Worm (Caenorhabditis elegans): ENCODE data around the gene srh-72.

DNA sequence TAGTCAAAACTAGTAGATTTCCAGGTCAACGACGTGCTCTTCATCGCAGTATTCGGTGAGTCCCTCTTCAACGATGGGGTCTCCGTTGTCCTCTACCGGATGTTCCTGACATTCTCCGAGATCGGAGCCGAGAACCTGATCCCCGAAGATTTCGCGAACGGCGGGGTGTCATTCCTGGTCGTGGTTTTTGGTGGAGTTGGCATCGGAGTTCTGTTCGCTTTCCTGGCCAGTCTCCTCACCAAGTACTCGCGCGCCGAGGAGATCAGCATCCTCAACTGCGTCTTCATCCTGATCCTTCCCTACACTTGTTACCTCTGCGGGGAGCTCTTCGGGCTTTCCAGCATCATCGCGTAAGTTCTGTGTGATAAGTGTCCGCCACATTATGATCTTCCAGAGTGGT is 32.3 kb upstream of the srh-72 start:
- TF ChIP-seq unc-62 (GFP tag; optimal IDR thresholded peaks at IDR 0.05), result no peak
- TF ChIP-seq dpl-1 (GFP tag; optimal IDR thresholded peaks at IDR 0.05), result no peak
- no peak for TF ChIP-seq F37B4.10 (GFP tag; IDR thresholded peaks at IDR 0.05)
- no peak for TF ChIP-seq mes-4 (tag; optimal IDR thresholded peaks at IDR 0.05)
- no peak for TF ChIP-seq him-1 (tag; optimal IDR thresholded peaks at IDR 0.05)
- TF ChIP-seq snpc-4 (GFP tag; optimal IDR thresholded peaks at IDR 0.05), result no peak
- no peak for TF ChIP-seq snpc-4 (tag; optimal IDR thresholded peaks at IDR 0.05)
- no peak for TF ChIP-seq lin-26 (GFP tag; IDR thresholded peaks at IDR 0.05)

Measured in whole organism, young adult.